Worm (Caenorhabditis elegans): ENCODE results near the gene tag-275.

DNA sequence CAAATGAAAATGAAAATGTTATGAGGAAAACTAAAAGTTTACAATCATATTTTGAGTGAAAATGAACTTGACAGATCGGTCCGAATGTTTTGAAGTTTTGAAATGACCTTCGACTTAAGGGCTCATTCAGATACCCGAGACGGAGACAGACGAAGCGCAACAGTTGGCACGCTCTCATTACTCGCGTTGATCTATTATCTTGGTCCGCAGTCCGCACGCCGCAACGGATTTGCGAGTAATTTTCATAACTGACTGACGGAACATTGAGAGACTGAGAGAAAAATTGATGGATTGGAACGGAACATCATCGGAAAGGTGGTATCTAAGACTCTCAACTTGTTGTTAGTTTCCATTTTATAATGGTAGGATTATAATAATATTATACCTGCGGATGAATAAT lies 4.4 kb downstream of the tag-275 start:
- TF ChIP-seq unc-86 (tag; optimal IDR thresholded peaks at IDR 0.05) (no peak), elt-2 (tag; optimal IDR thresholded peaks at IDR 0.05) (no peak), hlh-17 (GFP tag; optimal IDR thresholded peaks at IDR 0.05; ENCODE audit: borderline replicate concordance) (no peak), ceh-88 (GFP tag; IDR thresholded peaks at IDR 0.05) (no peak), elt-3 (tag; optimal IDR thresholded peaks at IDR 0.05) (no peak), lin-13 (GFP tag; optimal IDR thresholded peaks at IDR 0.05) (no peak), fos-1 (tag; optimal IDR thresholded peaks at IDR 0.05) (no peak), ztf-4 (tag; optimal IDR thresholded peaks at IDR 0.05) (no peak), isw-1 (GFP tag; IDR thresholded peaks at IDR 0.05) (no peak), aly-2 (tag; optimal IDR thresholded peaks at IDR 0.05) (no peak), tbx-2 (tag; optimal IDR thresholded peaks at IDR 0.05) (no peak), snu-23 (GFP tag; optimal IDR thresholded peaks at IDR 0.05) (no peak), ama-1 (optimal IDR thresholded peaks at IDR 0.05) (no peak)
